Worm (Caenorhabditis elegans) whole organism, L2 larva: ENCODE data around the gene cdr-6.
"Not testable (repeated sequence)": the region's sequence is repeated elsewhere in the genome, so short reads cannot be mapped to it uniquely, and the experiment has no call there.

Source experiments
- F13H6.1 ChIP-seq: sonication (generic microtip); optimal IDR thresholded peaks from 2 replicates; lab custom pipeline; 2016; ENCODE audit warnings: missing genetic modification characterization, missing compliant biosample characterization
- R02D3.7 ChIP-seq: fragments of 150-350 bp; optimal IDR thresholded peaks from 2 replicates; lab custom pipeline; 2014; ENCODE audit warnings: missing biosample characterization, missing genetic modification characterization
- ZK546.5 ChIP-seq: sonication (generic microtip); optimal IDR thresholded peaks from 2 replicates; lab custom pipeline; 2017; ENCODE audit warnings: missing biosample characterization, missing genetic modification characterization
- alr-1 ChIP-seq: fragments of 150-350 bp; optimal IDR thresholded peaks from 2 replicates; lab custom pipeline; 2014; ENCODE audit warnings: missing biosample characterization, missing genetic modification characterization
- aly-2 ChIP-seq: fragments of 150-350 bp; optimal IDR thresholded peaks from 2 replicates; lab custom pipeline; 2014; ENCODE audit warnings: missing biosample characterization, missing genetic modification characterization
- ama-1 ChIP-seq: fragments of 150-350 bp; optimal IDR thresholded peaks from 2 replicates; lab custom pipeline; 2018; ENCODE audit warnings: inconsistent platforms
- ceh-82 ChIP-seq: fragments of 150-350 bp; optimal IDR thresholded peaks from 2 replicates; lab custom pipeline; 2014; ENCODE audit warnings: missing biosample characterization, missing genetic modification characterization
- dmd-4 ChIP-seq: sonication (generic microtip); optimal IDR thresholded peaks from 2 replicates; lab custom pipeline; 2017; ENCODE audit warnings: missing biosample characterization, missing genetic modification characterization
- elt-1 ChIP-seq: fragments of 150-350 bp; optimal IDR thresholded peaks from 2 replicates; lab custom pipeline; 2014; ENCODE audit warnings: missing biosample characterization, missing genetic modification characterization
- fos-1 ChIP-seq: fragments of 150-350 bp; optimal IDR thresholded peaks from 2 replicates; lab custom pipeline; 2014; ENCODE audit warnings: missing biosample characterization, missing genetic modification characterization
- gmeb-1 ChIP-seq: fragments of 150-350 bp; optimal IDR thresholded peaks from 2 replicates; lab custom pipeline; 2014; ENCODE audit warnings: missing biosample characterization, missing genetic modification characterization
- lin-11 ChIP-seq: fragments of 150-350 bp; sonication (generic microtip); optimal IDR thresholded peaks from 2 replicates; lab custom pipeline; 2014; ENCODE audit warnings: missing biosample characterization, missing genetic modification characterization, inconsistent platforms, mixed read lengths
- lin-13 ChIP-seq: fragments of 150-350 bp; optimal IDR thresholded peaks from 2 replicates; lab custom pipeline; 2014; ENCODE audit warnings: missing biosample characterization, missing genetic modification reagents, missing genetic modification characterization
- lin-39 ChIP-seq: fragments of 150-350 bp; optimal IDR thresholded peaks from 2 replicates; lab custom pipeline; 2014; ENCODE audit warnings: missing biosample characterization, missing genetic modification reagents, missing genetic modification characterization
- mbf-1 ChIP-seq: sonication (generic microtip); optimal IDR thresholded peaks from 2 replicates; lab custom pipeline; 2017; ENCODE audit warnings: missing biosample characterization, missing genetic modification characterization
- mdl-1 ChIP-seq, 2 experiments: fragments of 150-350 bp in 1 of 2; sonication (generic microtip) in 1 of 2; optimal IDR thresholded peaks; 2 replicates each; lab custom pipeline; 2017; ENCODE audit warnings: missing biosample characterization in 2 of 2, missing genetic modification characterization in 2 of 2
- nhr-12 ChIP-seq: fragments of 150-350 bp; optimal IDR thresholded peaks from 2 replicates; lab custom pipeline; 2014; ENCODE audit warnings: missing biosample characterization, missing genetic modification characterization
- nhr-129 ChIP-seq: fragments of 150-350 bp; optimal IDR thresholded peaks from 2 replicates; lab custom pipeline; 2014; ENCODE audit warnings: missing biosample characterization, missing genetic modification characterization
- nhr-21 ChIP-seq: fragments of 150-350 bp; optimal IDR thresholded peaks from 2 replicates; lab custom pipeline; 2014; ENCODE audit warnings: missing biosample characterization, missing genetic modification characterization
- nhr-25 ChIP-seq: fragments of 150-350 bp; sonication (generic microtip); optimal IDR thresholded peaks from 3 replicates; lab custom pipeline; 2014; ENCODE audit warnings: missing biosample characterization, missing genetic modification characterization
- nhr-77 ChIP-seq: fragments of 150-350 bp; optimal IDR thresholded peaks from 2 replicates; lab custom pipeline; 2014; ENCODE audit warnings: missing biosample characterization, missing genetic modification characterization
- peb-1 ChIP-seq: fragments of 150-350 bp; optimal IDR thresholded peaks from 2 replicates; lab custom pipeline; 2014; ENCODE audit warnings: missing biosample characterization, missing genetic modification characterization
- sem-4 ChIP-seq: fragments of 150-350 bp; optimal IDR thresholded peaks from 2 replicates; lab custom pipeline; 2014; ENCODE audit warnings: missing biosample characterization, missing genetic modification reagents, missing genetic modification characterization
- skn-1 ChIP-seq: sonication (generic microtip); optimal IDR thresholded peaks from 2 replicates; lab custom pipeline; 2017; ENCODE audit warnings: missing biosample characterization, missing genetic modification characterization
- snpc-4 ChIP-seq: fragments of 150-350 bp; optimal IDR thresholded peaks from 2 replicates; lab custom pipeline; 2014; ENCODE audit warnings: missing biosample characterization, missing genetic modification characterization
- unc-39 ChIP-seq: fragments of 150-350 bp; optimal IDR thresholded peaks from 2 replicates; lab custom pipeline; 2014; ENCODE audit warnings: missing biosample characterization, missing genetic modification characterization
- unc-55 ChIP-seq: fragments of 150-350 bp; sonication (generic microtip); optimal IDR thresholded peaks from 3 replicates; lab custom pipeline; 2014; ENCODE audit warnings: missing biosample characterization, missing genetic modification reagents, missing genetic modification characterization
- ztf-1 ChIP-seq: fragments of 200-800 bp; sonication (Bioruptor generic); conservative IDR thresholded peaks from 2 replicates; pipeline ENCODE4 v1.3.6; 2022; ENCODE audit warnings: missing genetic modification characterization, missing compliant biosample characterization

The cdr-6 gene

DNA sequence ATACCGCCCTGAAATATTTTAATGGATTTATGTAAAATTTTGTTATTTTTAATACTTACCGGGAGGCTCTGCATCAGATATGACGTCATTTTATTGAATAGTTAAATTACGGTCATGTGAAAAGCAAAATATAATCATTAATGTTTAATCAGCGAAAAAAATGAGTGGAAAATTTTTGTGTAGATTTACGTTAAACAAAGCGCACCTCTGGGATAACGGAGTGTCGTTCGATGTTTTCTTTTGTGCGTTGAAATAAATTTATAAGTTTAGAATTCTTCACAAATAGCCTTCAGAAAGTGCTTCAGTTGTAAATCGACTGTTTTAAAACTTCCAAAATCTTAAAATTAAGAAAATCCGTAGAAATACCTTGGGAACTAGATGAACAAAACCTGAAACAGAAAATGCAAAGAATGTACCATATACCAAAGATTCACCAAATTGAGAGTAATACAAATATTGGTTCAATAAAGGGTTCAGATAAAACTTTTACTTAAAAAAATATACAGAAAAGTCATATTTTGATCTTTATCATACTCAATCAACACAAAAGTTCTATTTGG lies 12.7 kb downstream of the cdr-6 start, which contains the start of the genes K01D12.20 and miga-1 (continued):
- TF ChIP-seq nhr-129 (tag; lab: Kevin White, UChicago) = peak; percentile 13
- peak; percentile 54 for TF ChIP-seq unc-55 (GFP tag; lab: Kevin White, UChicago)
- TF ChIP-seq F13H6.1 (tag; lab: Kevin White, UChicago) = no peak
- no peak for TF ChIP-seq nhr-25

DNA sequence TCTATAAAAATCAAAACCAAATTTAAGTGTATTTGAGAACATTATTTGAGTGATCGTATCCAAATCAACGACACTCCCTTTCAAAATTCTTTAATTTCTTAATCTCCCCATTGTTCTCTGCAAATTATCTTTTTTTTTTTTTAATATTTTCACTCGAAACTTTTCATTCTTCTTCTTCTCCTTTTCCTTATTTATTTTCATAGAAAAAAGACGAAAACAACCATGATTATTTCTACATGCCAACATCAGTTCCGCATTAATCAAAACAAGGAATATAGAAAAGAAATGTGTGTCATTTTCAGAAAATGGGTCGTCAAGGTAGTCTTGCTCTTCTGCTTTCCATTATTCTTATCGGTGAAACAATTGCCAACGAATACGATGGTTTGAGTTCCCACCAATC lies 16.0 kb downstream of the cdr-6 start, which contains the start of gene K01D12.5:
K01D12.5 (plus strand) TSS at position 301 of the 400 bp plus-strand sequence.
- TF ChIP-seq peb-1 (tag; lab: Kevin White, UChicago) (no peak), lin-11 (tag; lab: Kevin White, UChicago) (no peak), ceh-82 (tag; lab: Kevin White, UChicago) (no peak), dmd-4 (tag; lab: Kevin White, UChicago) (no peak)

DNA sequence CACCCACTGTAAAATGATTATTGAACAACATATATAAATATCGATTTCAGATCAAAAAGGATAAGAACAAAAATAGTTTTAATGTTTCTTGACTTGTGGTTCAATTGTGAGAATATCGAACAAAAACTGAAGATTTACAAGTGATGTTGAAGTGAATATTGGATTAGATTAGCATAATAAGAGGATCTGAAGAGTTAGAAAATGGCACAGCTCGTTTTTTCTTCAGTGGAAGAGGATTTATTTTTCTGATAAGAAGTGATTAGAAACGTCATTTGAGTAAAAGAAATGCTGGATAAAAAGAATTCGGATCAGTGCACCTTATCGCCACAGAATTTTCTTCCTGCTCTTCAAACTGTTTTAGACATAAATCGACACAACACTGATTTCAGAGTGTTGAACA lies 17.8 kb downstream of the cdr-6 start, which contains the start of gene twk-14:
twk-14 (minus strand) TSS at position 8 of the 400 bp plus-strand sequence.
- no peak for TF ChIP-seq lin-39 (tag; lab: Kevin White, UChicago)
- TF ChIP-seq nhr-25 = no peak
- TF ChIP-seq snpc-4 (tag; lab: Kevin White, UChicago) = no peak
- TF ChIP-seq nhr-21 (tag; lab: Kevin White, UChicago) = no peak
- no peak for TF ChIP-seq skn-1 (tag; lab: Kevin White, UChicago)
- TF ChIP-seq alr-1 (tag; lab: Kevin White, UChicago) = no peak
- no peak for TF ChIP-seq nhr-12

DNA sequence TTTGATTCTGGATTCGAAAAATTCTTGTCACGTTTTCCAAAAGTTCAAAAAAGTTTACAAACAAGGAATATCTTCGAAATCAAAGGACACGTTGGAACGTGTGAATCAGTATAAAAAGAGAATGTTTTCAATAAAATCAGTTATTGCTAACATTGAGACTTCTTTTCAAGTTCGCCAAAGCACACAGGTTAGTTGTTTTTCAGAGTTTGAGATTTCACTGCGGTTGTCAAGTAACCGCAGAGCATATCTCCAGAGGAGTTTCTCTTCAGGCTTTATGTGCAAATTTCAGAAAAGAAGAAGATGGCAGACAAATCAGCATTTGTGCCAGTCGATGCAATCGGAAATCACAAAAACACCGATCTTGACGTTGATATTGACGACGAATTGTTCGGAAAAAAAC lies 27.3 kb downstream of the cdr-6 start, which contains the start of gene K01D12.15:
K01D12.15 (plus strand) TSS at position 301 of the 400 bp plus-strand sequence.
- TF ChIP-seq gmeb-1 (tag; lab: Kevin White, UChicago) = no peak

DNA sequence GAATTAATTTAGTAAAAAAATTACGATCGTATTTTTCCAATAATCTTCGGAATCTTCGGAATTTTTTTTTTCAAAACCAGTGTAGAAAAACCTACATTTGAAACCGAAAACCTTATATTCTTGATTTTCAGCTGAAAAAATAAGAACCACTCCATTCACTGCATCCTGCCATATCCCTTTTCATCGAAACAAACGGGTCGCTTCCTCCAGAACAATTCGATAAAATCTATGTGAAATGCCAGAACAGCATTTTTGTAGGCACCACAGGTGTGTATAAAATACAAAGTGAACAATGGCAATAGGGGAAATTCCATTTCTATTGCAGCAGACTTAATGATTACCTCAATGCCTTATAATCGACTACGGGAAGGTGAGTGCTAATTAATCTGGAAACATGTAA lies 36.2 kb downstream of the cdr-6 start, which contains the start of gene K01D12.1:
K01D12.1 (plus strand) TSS at position 301 of the 400 bp plus-strand sequence.
- TF ChIP-seq nhr-77 (tag; lab: Kevin White, UChicago) (no peak), sem-4 (tag; lab: Kevin White, UChicago) (no peak), R02D3.7 (no peak), lin-13 (GFP tag; lab: Kevin White, UChicago) (no peak), elt-1 (tag; lab: Kevin White, UChicago) (no peak), mdl-1 (tag; optimal IDR thresholded peaks at IDR 0.05; lab: Kevin White, UChicago) (no peak), unc-39 (no peak), nhr-12 (no peak)

DNA sequence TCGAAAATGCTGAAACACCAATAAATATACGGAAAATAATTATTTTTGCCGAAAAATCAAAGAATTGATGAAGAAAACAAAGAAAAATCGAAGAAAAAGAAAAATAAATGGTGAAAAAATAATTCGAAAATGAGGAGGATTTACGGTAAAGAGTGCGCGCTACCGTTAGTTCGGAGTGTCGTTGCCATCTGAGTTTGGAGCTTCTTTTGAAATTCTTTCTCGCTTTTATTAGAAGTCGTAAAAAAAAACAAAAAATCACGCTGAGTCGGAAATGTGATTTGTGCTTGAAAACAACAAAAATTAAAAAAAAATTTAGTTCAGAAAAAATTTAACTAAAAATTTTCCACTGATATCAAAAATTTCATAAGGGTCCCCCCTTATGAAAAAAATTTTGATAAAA lies 39.2 kb downstream of the cdr-6 start, which contains the start of gene F23H12.10:
F23H12.10 (minus strand) TSS at position 12 of the 400 bp plus-strand sequence.
- TF ChIP-seq sem-4 (tag; lab: Kevin White, UChicago); gmeb-1 (tag; lab: Kevin White, UChicago); unc-55 (GFP tag; lab: Kevin White, UChicago): not testable (repeated sequence)

DNA sequence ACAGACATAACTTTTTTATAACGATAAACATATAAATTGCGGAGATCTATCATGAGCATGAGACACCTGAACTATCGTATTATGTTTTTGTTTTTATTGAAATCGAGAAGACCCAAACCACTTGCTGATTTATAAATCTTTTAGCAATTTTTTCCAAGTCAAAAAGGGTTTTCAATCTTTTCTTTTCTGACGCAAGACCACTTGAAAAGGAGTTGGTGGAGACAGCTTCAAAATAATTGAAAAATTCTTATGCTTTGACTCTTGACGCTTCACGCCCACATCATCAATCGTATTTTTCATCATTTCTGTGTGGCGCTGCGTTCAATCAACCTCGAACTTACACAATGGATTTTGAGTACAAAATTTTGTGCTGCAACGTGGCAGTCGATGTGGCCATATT lies 42.1 kb downstream of the cdr-6 start, which contains the start of gene F23H12.7:
F23H12.7 (plus strand) TSS at position 301 of the 400 bp plus-strand sequence.
- TF ChIP-seq elt-1 (tag; lab: Kevin White, UChicago) = no peak
- no peak for TF ChIP-seq snpc-4 (tag; lab: Kevin White, UChicago)
- no peak for TF ChIP-seq nhr-25
- TF ChIP-seq dmd-4 (tag; lab: Kevin White, UChicago) = no peak
- no peak for TF ChIP-seq ZK546.5 (tag; lab: Kevin White, UChicago)
- no peak for TF ChIP-seq fos-1 (tag; lab: Kevin White, UChicago)
- TF ChIP-seq ztf-1 (GFP tag; lab: Robert Waterston, UW) = no peak
- no peak for TF ChIP-seq mbf-1 (tag; lab: Kevin White, UChicago)
- no peak for TF ChIP-seq lin-11 (tag; lab: Kevin White, UChicago)

DNA sequence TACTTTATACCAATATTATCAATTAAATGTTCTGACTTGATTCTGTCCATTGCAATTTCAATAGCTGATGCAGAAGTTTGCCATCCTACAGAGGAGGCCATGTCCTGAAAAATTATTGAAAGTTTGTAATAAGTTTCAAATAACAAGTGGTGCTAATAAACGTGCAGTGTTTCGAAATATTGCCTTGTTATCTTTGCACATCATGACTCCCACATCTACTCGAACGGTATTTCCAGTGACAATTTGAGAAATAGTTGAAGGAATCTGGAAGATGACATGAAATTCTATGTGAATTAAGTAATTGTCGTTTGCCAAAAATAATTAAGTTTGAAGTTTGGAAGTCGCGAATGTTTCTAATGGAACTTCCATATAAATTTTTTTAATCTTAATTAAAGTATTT lies 44.1 kb downstream of the cdr-6 start, which contains the start of gene gcy-13:
gcy-13 (minus strand) TSS at position 101 of the 400 bp plus-strand sequence.
- no peak for TF ChIP-seq nhr-129 (tag; lab: Kevin White, UChicago)
- no peak for TF ChIP-seq fos-1 (tag; lab: Kevin White, UChicago)
- no peak for TF ChIP-seq unc-55 (GFP tag; lab: Kevin White, UChicago)
- no peak for TF ChIP-seq snpc-4 (tag; lab: Kevin White, UChicago)
- no peak for TF ChIP-seq alr-1 (tag; lab: Kevin White, UChicago)
- TF ChIP-seq ama-1 = no peak
- no peak for TF ChIP-seq nhr-21 (tag; lab: Kevin White, UChicago)
- no peak for TF ChIP-seq aly-2
- TF ChIP-seq, all 48 proteins: peak for 0
